Worm (Caenorhabditis elegans): ENCODE results near the gene D2024.18.

- TF ChIP-seq pqm-1 (tag; optimal IDR thresholded peaks at IDR 0.05) (no peak), pax-1 (tag; optimal IDR thresholded peaks at IDR 0.05) (no peak), ceh-14 (tag; optimal IDR thresholded peaks at IDR 0.05) (no peak)
These were observed 9.7 kb upstream of the D2024.18 start for ce11 chrIV:7240564-7240963.

All from whole organism, late embryonic.